Fruit fly (Drosophila melanogaster) whole organism, embryonic: ENCODE data around the gene CG15152.

Experiments used
- Atf-2 ChIP-seq: fragments of 200-800 bp; sonication (Bioruptor generic); optimal IDR thresholded peaks from 2 replicates; lab custom pipeline; 2016; ENCODE audit warnings: missing biosample characterization, missing genetic modification characterization
- CG10209 ChIP-seq: fragments of 200-800 bp; sonication (Bioruptor generic); optimal IDR thresholded peaks from 3 replicates; lab custom pipeline; 2017; ENCODE audit warnings: missing biosample characterization, mild to moderate bottlenecking, missing genetic modification characterization, missing genetic modification reagents
- CG10431 ChIP-seq: fragments of 200-800 bp; sonication (Bioruptor generic); optimal IDR thresholded peaks from 3 replicates; lab custom pipeline; 2018; ENCODE audit warnings: missing biosample characterization, mild to moderate bottlenecking, missing genetic modification characterization
- CG10462 ChIP-seq: fragments of 200-800 bp; sonication (Bioruptor generic); optimal IDR thresholded peaks from 2 replicates; lab custom pipeline; 2016; ENCODE audit warnings: missing biosample characterization, missing genetic modification characterization
- CG11723 ChIP-seq: fragments of 200-800 bp; sonication (Bioruptor generic); optimal IDR thresholded peaks from 2 replicates; lab custom pipeline; 2017; ENCODE audit warnings: missing biosample characterization, mild to moderate bottlenecking, missing genetic modification characterization
- CG12104 ChIP-seq: fragments of 200-800 bp; sonication (Bioruptor generic); optimal IDR thresholded peaks from 3 replicates; lab custom pipeline; 2016; ENCODE audit warnings: missing biosample characterization, missing genetic modification characterization
- CG14014 ChIP-seq: fragments of 200-800 bp; sonication (Bioruptor generic); IDR thresholded peaks from 2 replicates; pipeline ENCODE4 v1.3.6; 2022; ENCODE audit warnings: missing biosample characterization, missing genetic modification characterization
- CG1529 ChIP-seq: fragments of 200-800 bp; sonication (Bioruptor generic); optimal IDR thresholded peaks from 3 replicates; lab custom pipeline; 2018; ENCODE audit warnings: missing biosample characterization, missing genetic modification characterization
- CG16779 ChIP-seq: fragments of 200-800 bp; sonication (Bioruptor generic); IDR thresholded peaks from 2 replicates; pipeline ENCODE4 v1.3.6; 2022; ENCODE audit warnings: missing biosample characterization, missing genetic modification characterization
- CG17385 ChIP-seq: fragments of 200-800 bp; sonication (Bioruptor generic); optimal IDR thresholded peaks from 3 replicates; lab custom pipeline; 2018; ENCODE audit warnings: missing biosample characterization, mild to moderate bottlenecking, missing genetic modification characterization
- CG18262 ChIP-seq: fragments of 200-800 bp; optimal IDR thresholded peaks from 3 replicates; lab custom pipeline; 2019; ENCODE audit warnings: missing biosample characterization, mild to moderate bottlenecking, missing genetic modification characterization, moderate library complexity
- CG2129 ChIP-seq: fragments of 200-800 bp; sonication (Bioruptor generic); IDR thresholded peaks from 2 replicates; pipeline ENCODE4 v1.3.6; 2022; ENCODE audit warnings: missing biosample characterization, missing genetic modification characterization; ENCODE audit not compliant: partially characterized antibody
- CG3281 ChIP-seq: fragments of 200-800 bp; sonication (Bioruptor generic); optimal IDR thresholded peaks from 3 replicates; lab custom pipeline; 2017; ENCODE audit warnings: missing biosample characterization, mild to moderate bottlenecking, missing genetic modification characterization
- CG6175 ChIP-seq: fragments of 200-800 bp; sonication (Bioruptor generic); IDR thresholded peaks from 3 replicates; pipeline ENCODE4 v1.3.6; 2022; ENCODE audit warnings: missing biosample characterization, missing genetic modification characterization
- CG7357 ChIP-seq: fragments of 200-800 bp; sonication (Bioruptor generic); IDR thresholded peaks from 3 replicates; pipeline ENCODE4 v1.3.6; 2022; ENCODE audit warnings: missing biosample characterization, missing genetic modification characterization
- CG9609 ChIP-seq: fragments of 200-800 bp; sonication (Bioruptor generic); optimal IDR thresholded peaks from 3 replicates; lab custom pipeline; 2016; ENCODE audit warnings: missing biosample characterization, missing genetic modification characterization
- CG9797 ChIP-seq: fragments of 200-800 bp; sonication (Bioruptor generic); optimal IDR thresholded peaks from 3 replicates; lab custom pipeline; 2018; ENCODE audit warnings: missing biosample characterization, mild to moderate bottlenecking, missing genetic modification characterization
- CG9817 ChIP-seq: fragments of 200-800 bp; sonication (Bioruptor generic); optimal IDR thresholded peaks from 2 replicates; lab custom pipeline; 2018; ENCODE audit warnings: missing biosample characterization, mild to moderate bottlenecking, missing genetic modification characterization, moderate library complexity
- D19B ChIP-seq: fragments of 200-800 bp; sonication (Bioruptor generic); optimal IDR thresholded peaks from 2 replicates; lab custom pipeline; 2017; ENCODE audit warnings: missing biosample characterization, mild to moderate bottlenecking, missing genetic modification characterization
- Dfd ChIP-seq, 2 experiments: fragments of >200 bp; optimal IDR thresholded peaks; 2 replicates each; lab custom pipeline; 2017; ENCODE audit warnings: missing biosample characterization in 2 of 2, missing genetic modification characterization in 2 of 2
- Dip2 ChIP-seq: fragments of 200-800 bp; sonication (Bioruptor generic); IDR thresholded peaks from 2 replicates; pipeline ENCODE4 v1.3.6; 2022; ENCODE audit warnings: missing biosample characterization, missing genetic modification characterization
- E2f1 ChIP-seq: fragments of 200-800 bp; sonication (Bioruptor generic); IDR thresholded peaks from 2 replicates; pipeline ENCODE4 v1.3.6; 2022; ENCODE audit warnings: missing biosample characterization, missing genetic modification characterization
- GATAe ChIP-seq: fragments of 200-800 bp; sonication (Bioruptor generic); conservative IDR thresholded peaks from 2 replicates; pipeline ENCODE4 v1.3.6; 2022; ENCODE audit warnings: missing biosample characterization, missing genetic modification characterization
- HLH54F ChIP-seq: fragments of 200-800 bp; sonication (Bioruptor generic); optimal IDR thresholded peaks from 3 replicates; lab custom pipeline; 2016; ENCODE audit warnings: missing biosample characterization, missing genetic modification characterization
- Hsf ChIP-seq: fragments of 200-800 bp; sonication (Bioruptor generic); optimal IDR thresholded peaks from 3 replicates; lab custom pipeline; 2016; ENCODE audit warnings: missing biosample characterization, missing genetic modification characterization
- Med ChIP-seq: fragments of 200-800 bp; sonication (Bioruptor generic); peaks from one replicate; lab custom pipeline; 2016; ENCODE audit warnings: missing biosample characterization, missing genetic modification characterization, mild to moderate bottlenecking, inconsistent platforms, moderate library complexity
- Meics ChIP-seq: fragments of 200-800 bp; sonication (Bioruptor generic); optimal IDR thresholded peaks from 2 replicates; lab custom pipeline; 2017; ENCODE audit warnings: missing biosample characterization, mild to moderate bottlenecking, missing genetic modification characterization
- Oli ChIP-seq: fragments of 200-800 bp; sonication (Bioruptor generic); optimal IDR thresholded peaks from 2 replicates; lab custom pipeline; 2018; ENCODE audit warnings: missing biosample characterization, mild to moderate bottlenecking, missing genetic modification characterization, moderate library complexity
- Sry-δ ChIP-seq: fragments of 200-800 bp; sonication (Bioruptor generic); optimal IDR thresholded peaks from 2 replicates; lab custom pipeline; 2016; ENCODE audit warnings: missing biosample characterization, missing genetic modification characterization
- abd-A ChIP-seq: fragments of 200-800 bp; sonication (Bioruptor generic); optimal IDR thresholded peaks from 3 replicates; lab custom pipeline; 2019; ENCODE audit warnings: missing biosample characterization, mild to moderate bottlenecking, missing genetic modification characterization, moderate library complexity
- ap ChIP-seq: fragments of 200-800 bp; sonication (Bioruptor generic); IDR thresholded peaks from 2 replicates; pipeline ENCODE4 v1.3.6; 2022; ENCODE audit warnings: missing biosample characterization, missing genetic modification characterization
- ash1 ChIP-seq: fragments of 200-800 bp; sonication (Bioruptor generic); optimal IDR thresholded peaks from 2 replicates; lab custom pipeline; 2018; ENCODE audit warnings: missing biosample characterization, mild to moderate bottlenecking, missing genetic modification characterization
- bab2 ChIP-seq: fragments of 200-800 bp; sonication (Bioruptor generic); optimal IDR thresholded peaks from 2 replicates; lab custom pipeline; 2016; ENCODE audit warnings: missing biosample characterization, missing genetic modification characterization
- cad ChIP-seq: fragments of >200 bp; optimal IDR thresholded peaks from 2 replicates; lab custom pipeline; 2017; ENCODE audit warnings: missing biosample characterization, missing genetic modification characterization
- ci ChIP-seq: fragments of 200-800 bp; sonication (Bioruptor generic); IDR thresholded peaks from 3 replicates; pipeline ENCODE4 v1.3.6; 2022; ENCODE audit warnings: missing biosample characterization, missing genetic modification characterization
- corto ChIP-seq: fragments of 200-800 bp; sonication (Bioruptor generic); optimal IDR thresholded peaks from 2 replicates; lab custom pipeline; 2016; ENCODE audit warnings: missing biosample characterization, mild to moderate bottlenecking, missing genetic modification characterization, moderate library complexity
- dm ChIP-seq: fragments of 200-800 bp; sonication (Bioruptor generic); optimal IDR thresholded peaks from 3 replicates; lab custom pipeline; 2016; ENCODE audit warnings: missing biosample characterization, missing genetic modification characterization
- hth ChIP-seq: fragments of >200 bp; optimal IDR thresholded peaks from 2 replicates; lab custom pipeline; 2017; ENCODE audit warnings: inconsistent platforms
- insv ChIP-seq, 2 experiments: fragments of 200-800 bp; sonication (Bioruptor generic); optimal IDR thresholded peaks; 3 replicates each; lab custom pipeline; 2016 to 2018; ENCODE audit warnings: missing biosample characterization in 2 of 2, missing genetic modification characterization in 2 of 2
- kah ChIP-seq: fragments of 200-800 bp; sonication (Bioruptor generic); optimal IDR thresholded peaks from 2 replicates; lab custom pipeline; 2018; ENCODE audit warnings: missing biosample characterization, mild to moderate bottlenecking, missing genetic modification characterization
- phol ChIP-seq: fragments of 200-800 bp; sonication (Bioruptor generic); optimal IDR thresholded peaks from 3 replicates; lab custom pipeline; 2018; ENCODE audit warnings: missing biosample characterization, mild to moderate bottlenecking, missing genetic modification characterization, moderate library complexity
- sd ChIP-seq: fragments of 200-800 bp; sonication (Bioruptor generic); optimal IDR thresholded peaks from 3 replicates; lab custom pipeline; 2018; ENCODE audit warnings: missing biosample characterization, mild to moderate bottlenecking, missing genetic modification characterization, moderate library complexity
- sima ChIP-seq: fragments of 200-800 bp; sonication (Bioruptor generic); optimal IDR thresholded peaks from 2 replicates; lab custom pipeline; 2016; ENCODE audit warnings: missing biosample characterization, missing genetic modification characterization
- sqz ChIP-seq: fragments of 200-800 bp; sonication (Bioruptor generic); optimal IDR thresholded peaks from 3 replicates; lab custom pipeline; 2018; ENCODE audit warnings: missing biosample characterization, mild to moderate bottlenecking, missing genetic modification characterization
- ssp ChIP-seq: fragments of 200-800 bp; sonication (Bioruptor generic); IDR thresholded peaks from 2 replicates; pipeline ENCODE4 v1.3.6; 2022; ENCODE audit warnings: missing biosample characterization, missing genetic modification characterization
- sug ChIP-seq: fragments of 200-800 bp; optimal IDR thresholded peaks from 2 replicates; lab custom pipeline; 2019; ENCODE audit warnings: missing biosample characterization, mild to moderate bottlenecking, missing genetic modification characterization, moderate library complexity
- tll ChIP-seq, 2 experiments: fragments of 200-800 bp in 1 of 2; fragments of >200 bp in 1 of 2; sonication (Bioruptor generic) in 1 of 2; optimal IDR thresholded peaks; 2 replicates each; lab custom pipeline; 2017 to 2019; ENCODE audit warnings: missing biosample characterization in 2 of 2, missing genetic modification characterization in 2 of 2, mild to moderate bottlenecking in 1 of 2, moderate library complexity in 1 of 2
- vvl ChIP-seq: fragments of 200-800 bp; sonication (Bioruptor generic); IDR thresholded peaks from 2 replicates; pipeline ENCODE4 v1.3.6; 2022; ENCODE audit warnings: missing biosample characterization, missing genetic modification characterization
- wdn ChIP-seq: fragments of 200-800 bp; sonication (Bioruptor generic); IDR thresholded peaks from 2 replicates; pipeline ENCODE4 v1.3.6; 2022; ENCODE audit warnings: missing biosample characterization, missing genetic modification characterization
- zfh2 ChIP-seq: fragments of 200-800 bp; sonication (Bioruptor generic); optimal IDR thresholded peaks from 2 replicates; lab custom pipeline; 2016; ENCODE audit warnings: missing biosample characterization, missing genetic modification characterization

Gene CG15152

DNA sequence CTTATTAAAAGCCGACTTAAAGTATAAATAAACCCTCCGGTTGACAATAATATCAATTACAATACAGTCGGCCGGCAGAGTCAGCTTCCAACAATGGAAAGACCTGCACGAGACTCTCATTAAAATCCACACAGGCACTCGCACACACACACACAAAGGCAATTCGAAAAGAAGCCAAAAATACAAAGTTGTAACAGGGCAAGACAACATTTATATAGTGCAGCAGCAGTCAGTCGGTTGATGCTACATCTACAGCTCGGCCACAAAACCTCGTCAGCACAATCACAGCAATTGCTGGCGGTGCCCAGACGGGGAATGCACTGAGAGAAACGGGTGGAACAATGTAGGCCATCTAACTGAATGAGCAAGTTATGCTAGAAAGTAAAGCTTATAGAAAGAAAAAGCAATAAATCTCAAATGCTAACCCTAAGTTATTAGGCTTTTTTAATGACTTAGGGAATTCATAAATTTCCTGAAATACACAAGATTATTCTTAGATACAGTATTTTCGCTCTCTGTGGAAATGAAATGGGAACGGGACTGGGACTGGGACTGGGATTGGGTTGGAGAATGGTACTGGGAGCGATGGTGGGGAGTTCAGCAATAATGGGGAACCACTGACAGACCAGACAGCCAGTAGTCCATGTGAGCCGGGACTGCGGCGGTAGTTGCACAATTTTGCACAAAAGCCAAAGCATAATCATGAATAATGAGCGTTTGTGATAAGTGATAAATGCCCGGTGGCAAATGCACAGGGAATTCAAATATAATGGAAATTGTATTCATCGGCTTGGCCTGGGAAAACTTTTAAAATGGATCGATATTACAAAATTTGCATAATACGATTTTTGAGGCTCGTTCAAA is 7.3 kb downstream of the CG15152 start (continued):
- no peak for TF ChIP-seq sima
- TF ChIP-seq bab2 (GFP tag; lab: Kevin White, UChicago), result peak; percentile 20
- TF ChIP-seq CG9609 (GFP tag; lab: Kevin White, UChicago), result peak; percentile 10
- peak; percentile 78 for TF ChIP-seq corto (GFP tag; lab: Kevin White, UChicago)
- TF ChIP-seq Dip2 (GFP tag; lab: Robert Waterston, UW), result no peak
- no peak for TF ChIP-seq D19B (GFP tag; lab: Kevin White, UChicago)
- TF ChIP-seq CG3281, result peak; percentile 19
- TF ChIP-seq tll (GFP tag; optimal IDR thresholded peaks at IDR 0.05; lab: Kevin White, UChicago), result no peak
- TF ChIP-seq CG2129, result no peak
- TF ChIP-seq Meics, result peak; percentile 11
- TF ChIP-seq abd-A (tag; lab: Kevin White, UChicago), result no peak
- TF ChIP-seq CG10462 (GFP tag; lab: Kevin White, UChicago), result no peak
- no peak for TF ChIP-seq Dfd (GFP tag; optimal IDR thresholded peaks at IDR 0.05; lab: Kevin White, UChicago)
- peak; percentile 57 for TF ChIP-seq Hsf (GFP tag; lab: Kevin White, UChicago)
- TF ChIP-seq CG17385 (GFP tag; lab: Kevin White, UChicago), result no peak
- TF ChIP-seq ap (GFP tag; lab: Robert Waterston, UW), result 0 out of 2 replicates have a peak, but pooled peaks have one; percentile 16
- TF ChIP-seq ssp, result 0 out of 2 replicates have a peak, but pooled peaks have one; percentile 20
- no peak for TF ChIP-seq CG9797 (GFP tag; lab: Kevin White, UChicago)
- no peak for TF ChIP-seq sqz (GFP tag; lab: Kevin White, UChicago)
- no peak for TF ChIP-seq CG11723
- TF ChIP-seq kah, result no peak
- TF ChIP-seq hth (lab: Kevin White, UChicago), result no peak
- no peak for TF ChIP-seq E2f1 (GFP tag; lab: Robert Waterston, UW)
- TF ChIP-seq CG10431, result no peak
- TF ChIP-seq CG16779 (GFP tag; lab: Robert Waterston, UW), result no peak
- TF ChIP-seq wdn (GFP tag; lab: Robert Waterston, UW), result no peak
- peak; percentile 13 for TF ChIP-seq CG9817
- peak; percentile 61; the same call in 1 of the 2 replicates for TF ChIP-seq vvl (GFP tag; lab: Robert Waterston, UW)
- no peak for TF ChIP-seq sug (tag; lab: Kevin White, UChicago)
- TF ChIP-seq cad (GFP tag; lab: Kevin White, UChicago), result no peak
- peak; percentile 45 for TF ChIP-seq Oli
- TF ChIP-seq CG1529, result no peak
- no peak for TF ChIP-seq ash1 (GFP tag; lab: Kevin White, UChicago)
- no peak for TF ChIP-seq phol
- TF ChIP-seq zfh2 (GFP tag; lab: Kevin White, UChicago), result peak; percentile 8
- TF ChIP-seq CG18262 (tag; lab: Kevin White, UChicago), result peak; percentile 35
- TF ChIP-seq HLH54F, result no peak
- no peak for TF ChIP-seq dm (GFP tag; lab: Kevin White, UChicago)
- peak; percentile 27 for TF ChIP-seq Atf-2
- TF ChIP-seq ci (GFP tag; lab: Robert Waterston, UW), result 0 out of 3 replicates have a peak, but pooled peaks have one; percentile 17
- TF ChIP-seq Sry-δ, result peak; percentile 15
- TF ChIP-seq CG7357 (GFP tag; lab: Robert Waterston, UW), result peak; percentile 65; the same call in 2 of the 3 replicates
- TF ChIP-seq GATAe, result no peak
- no peak for TF ChIP-seq CG6175 (GFP tag; lab: Robert Waterston, UW)
- peak; percentile 31 for TF ChIP-seq CG12104 (GFP tag; lab: Kevin White, UChicago)
- TF ChIP-seq Med, result peak; percentile 92
- no peak for TF ChIP-seq sd (tag; lab: Kevin White, UChicago)
- TF ChIP-seq CG14014, result 0 out of 2 replicates have a peak, but pooled peaks have one; percentile 18
- peak; percentile 4 for TF ChIP-seq CG10209
- no peak for TF ChIP-seq insv (GFP tag; optimal IDR thresholded peaks at IDR 0.05; lab: Kevin White, UChicago)
